Worm (Caenorhabditis elegans): ENCODE measurements around the gene dnj-23.

DNA sequence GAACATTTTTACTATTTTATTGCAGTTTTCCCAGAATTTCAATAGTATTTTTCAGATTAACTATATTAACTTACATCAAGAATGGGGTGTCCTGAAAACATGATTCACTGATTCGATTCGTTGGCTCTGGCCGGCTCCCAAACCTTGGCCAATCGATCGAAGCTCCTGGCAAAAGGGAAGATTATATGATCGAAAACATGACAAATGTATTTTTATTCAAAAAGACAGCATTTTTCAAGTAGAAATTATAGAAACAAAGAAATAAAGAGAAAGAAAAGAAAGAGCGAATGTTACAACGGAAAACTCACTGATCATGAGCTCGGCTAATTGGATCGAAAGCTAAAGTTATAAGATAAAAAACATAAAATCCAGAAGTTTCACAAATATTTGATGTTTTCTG is 37.7 kb downstream of the dnj-23 start, which contains the start of gene T24B8.4:
- no peak for TF ChIP-seq php-3 (GFP tag; IDR thresholded peaks at IDR 0.05)
- TF ChIP-seq vab-7 (GFP tag; IDR thresholded peaks at IDR 0.05), result no peak
- no peak for TF ChIP-seq pha-4 (GFP tag; IDR thresholded peaks at IDR 0.05)
- TF ChIP-seq pha-4 (tag; optimal IDR thresholded peaks at IDR 0.05), result no peak
- no peak for TF ChIP-seq egl-27 (tag; optimal IDR thresholded peaks at IDR 0.05)
- TF ChIP-seq lin-15B (tag; optimal IDR thresholded peaks at IDR 0.05), result no peak
- TF ChIP-seq ztf-11 (tag; optimal IDR thresholded peaks at IDR 0.05), result no peak
- TF ChIP-seq Y105C5A.15 (GFP tag; IDR thresholded peaks at IDR 0.05), result no peak
- TF ChIP-seq hlh-30 (tag; optimal IDR thresholded peaks at IDR 0.05; ENCODE audit: insufficient read depth), result no peak
- TF ChIP-seq R02D3.7 (tag; optimal IDR thresholded peaks at IDR 0.05), result no peak
